Worm (Caenorhabditis elegans) whole organism, late embryonic: ENCODE data around the gene F54E2.5.

Experiments
- F13H6.1 ChIP-seq: sonication (generic microtip); optimal IDR thresholded peaks from 2 replicates; lab custom pipeline; 2016; ENCODE audit warnings: missing genetic modification characterization, missing compliant biosample characterization
- ceh-19 ChIP-seq: fragments of 200-800 bp; sonication (Bioruptor generic); optimal IDR thresholded peaks from 2 replicates; lab custom pipeline; 2018; ENCODE audit warnings: mild to moderate bottlenecking, missing genetic modification characterization, missing compliant biosample characterization
- ceh-34 ChIP-seq: sonication (generic microtip); optimal IDR thresholded peaks from 2 replicates; lab custom pipeline; 2016; ENCODE audit warnings: mild to moderate bottlenecking, missing genetic modification characterization, missing compliant biosample characterization
- dve-1 ChIP-seq: sonication (generic microtip); optimal IDR thresholded peaks from 2 replicates; lab custom pipeline; 2017; ENCODE audit warnings: antibody characterized with exemption, mild to moderate bottlenecking, missing genetic modification characterization, missing compliant biosample characterization
- elt-2 ChIP-seq: sonication (generic microtip); optimal IDR thresholded peaks from 2 replicates; lab custom pipeline; 2016; ENCODE audit warnings: missing genetic modification reagents, missing genetic modification characterization, missing compliant biosample characterization
- ets-4 ChIP-seq: sonication (generic microtip); optimal IDR thresholded peaks from 2 replicates; lab custom pipeline; 2016; ENCODE audit warnings: missing genetic modification characterization, missing compliant biosample characterization
- eyg-1 ChIP-seq: sonication (generic microtip); optimal IDR thresholded peaks from 2 replicates; lab custom pipeline; 2016; ENCODE audit warnings: missing genotype, missing genetic modification characterization, missing compliant biosample characterization
- hlh-8 ChIP-seq: sonication (generic microtip); optimal IDR thresholded peaks from 2 replicates; lab custom pipeline; 2016; ENCODE audit warnings: missing genotype, missing genetic modification characterization, missing compliant biosample characterization
- nhr-11 ChIP-seq: fragments of 150-350 bp; optimal IDR thresholded peaks from 2 replicates; lab custom pipeline; 2014; ENCODE audit warnings: missing biosample characterization, missing genetic modification characterization
- pat-9 ChIP-seq: fragments of 200-800 bp; sonication (Bioruptor generic); optimal IDR thresholded peaks from 2 replicates; lab custom pipeline; 2018; ENCODE audit warnings: mild to moderate bottlenecking, missing genetic modification characterization, moderate library complexity, missing compliant biosample characterization
- pha-4 ChIP-seq: fragments of 150-350 bp; optimal IDR thresholded peaks from 2 replicates; lab custom pipeline; 2018; ENCODE audit warnings: missing biosample characterization, missing genetic modification reagents, missing genetic modification characterization
- unc-42 ChIP-seq: sonication (generic microtip); optimal IDR thresholded peaks from 2 replicates; lab custom pipeline; 2016; ENCODE audit warnings: missing genotype, missing genetic modification characterization, missing compliant biosample characterization
- unc-86 ChIP-seq: sonication (generic microtip); optimal IDR thresholded peaks from 2 replicates; lab custom pipeline; 2016; ENCODE audit warnings: missing genetic modification characterization, missing compliant biosample characterization

DNA sequence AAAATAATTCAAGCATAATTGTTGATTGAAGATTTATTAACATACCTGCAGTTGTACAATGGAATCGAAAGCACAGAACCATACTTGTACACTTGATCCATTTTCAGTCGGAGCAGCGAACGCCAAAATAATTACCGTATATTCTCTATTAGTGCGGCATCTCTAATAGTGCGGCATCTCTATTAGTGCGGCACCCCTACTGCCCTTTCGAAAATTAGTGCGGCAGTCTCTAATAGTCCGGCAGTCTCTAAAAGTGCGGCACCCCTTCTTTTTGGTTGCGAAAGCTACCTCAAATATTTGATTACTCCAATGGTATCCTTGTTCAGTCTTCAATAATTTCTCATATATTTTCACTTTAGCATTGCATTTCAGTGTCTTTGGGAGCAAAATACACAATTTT lies 2.3 kb upstream of the F54E2.5 start, which contains the start of gene srt-34:
- no peak for TF ChIP-seq pha-4 (tag; lab: Kevin White, UChicago)
- no peak for TF ChIP-seq unc-86 (tag; lab: Kevin White, UChicago)
- no peak for TF ChIP-seq ceh-34 (tag; lab: Kevin White, UChicago)
- no peak for TF ChIP-seq elt-2 (tag; lab: Kevin White, UChicago)
- no peak for TF ChIP-seq eyg-1 (tag; lab: Kevin White, UChicago)
- TF ChIP-seq pat-9 = no peak
- TF ChIP-seq ceh-19 (GFP tag; lab: Kevin White, UChicago) = no peak
- no peak for TF ChIP-seq dve-1
- no peak for TF ChIP-seq ets-4 (tag; lab: Kevin White, UChicago)
- no peak for TF ChIP-seq unc-42 (tag; lab: Kevin White, UChicago)
- no peak for TF ChIP-seq F13H6.1 (tag; lab: Kevin White, UChicago)
- TF ChIP-seq nhr-11 = no peak
- no peak for TF ChIP-seq hlh-8 (tag; lab: Kevin White, UChicago)
